Fruit fly (Drosophila melanogaster): Measurements from ENCODE around the gene CG12540.

dm6 chrX:14481206-14481605 is 14.7 kb upstream of the CG12540 start:
- TF ChIP-seq psq (optimal IDR thresholded peaks at IDR 0.05): no peak
- TF ChIP-seq insv (optimal IDR thresholded peaks at IDR 0.05): no peak

Measured in Kc167 (cell line).